Worm (Caenorhabditis elegans): ENCODE data around the gene Y41C4A.9.

DNA sequence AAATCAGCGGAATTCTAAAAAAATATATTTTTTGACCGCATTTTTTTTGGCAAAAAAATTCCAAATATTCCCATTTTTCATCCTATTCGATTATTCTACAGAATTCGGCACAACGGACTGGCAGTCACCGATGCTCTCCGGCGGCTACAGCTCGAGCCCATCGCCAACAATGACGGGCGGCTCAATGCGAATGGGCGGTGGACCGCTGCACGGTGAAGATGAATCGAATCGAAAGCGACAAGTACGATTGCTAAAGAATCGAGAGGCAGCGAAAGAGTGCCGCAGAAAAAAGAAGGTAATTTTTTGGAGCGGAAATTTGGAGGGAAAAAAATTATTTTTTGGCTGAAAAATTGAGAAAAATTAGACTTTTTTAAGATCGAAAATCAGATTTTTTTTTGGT lies 26.1 kb downstream of the Y41C4A.9 start:
- TF ChIP-seq hlh-6 (tag; optimal IDR thresholded peaks at IDR 0.05) (no peak), rnt-1 (tag; optimal IDR thresholded peaks at IDR 0.05) (no peak), ceh-9 (tag; optimal IDR thresholded peaks at IDR 0.05) (no peak), fkh-10 (GFP tag; optimal IDR thresholded peaks at IDR 0.05) (no peak), tbx-2 (tag; optimal IDR thresholded peaks at IDR 0.05) (no peak), unc-55 (GFP tag; optimal IDR thresholded peaks at IDR 0.05) (no peak), nhr-11 (tag; optimal IDR thresholded peaks at IDR 0.05) (no peak), dve-1 (tag; optimal IDR thresholded peaks at IDR 0.05) (no peak)

Measured in whole organism, late embryonic.